Worm (Caenorhabditis elegans) whole organism, L2 larva: ENCODE measurements around the gene F25F2.1.
A peak's percentile ranks its signal among the peaks of the same experiment; 100 is the strongest.

ENCODE experiments used
- alr-1 ChIP-seq: fragments of 150-350 bp; optimal IDR thresholded peaks from 2 replicates; lab custom pipeline; 2014; ENCODE audit warnings: missing biosample characterization, missing genetic modification characterization
- ama-1 ChIP-seq: fragments of 150-350 bp; optimal IDR thresholded peaks from 2 replicates; lab custom pipeline; 2018; ENCODE audit warnings: inconsistent platforms
- blmp-1 ChIP-seq: sonication (generic microtip); optimal IDR thresholded peaks from 2 replicates; lab custom pipeline; 2017; ENCODE audit warnings: missing genetic modification characterization, mild to moderate bottlenecking, missing compliant biosample characterization, antibody characterized with exemption, moderate library complexity; ENCODE audit not compliant: insufficient read depth
- ceh-16 ChIP-seq: fragments of 150-350 bp; optimal IDR thresholded peaks from 2 replicates; lab custom pipeline; 2014; ENCODE audit warnings: missing biosample characterization, missing genetic modification characterization
- lin-13 ChIP-seq: fragments of 150-350 bp; optimal IDR thresholded peaks from 2 replicates; lab custom pipeline; 2014; ENCODE audit warnings: missing biosample characterization, missing genetic modification reagents, missing genetic modification characterization
- lin-39 ChIP-seq: fragments of 150-350 bp; optimal IDR thresholded peaks from 2 replicates; lab custom pipeline; 2014; ENCODE audit warnings: missing biosample characterization, missing genetic modification reagents, missing genetic modification characterization
- nhr-11 ChIP-seq: fragments of 150-350 bp; optimal IDR thresholded peaks from 2 replicates; lab custom pipeline; 2014; ENCODE audit warnings: missing biosample characterization, missing genetic modification characterization
- unc-62 ChIP-seq: fragments of 150-350 bp; optimal IDR thresholded peaks from 2 replicates; lab custom pipeline; 2014; ENCODE audit warnings: missing biosample characterization, missing genetic modification reagents, missing genetic modification characterization
- ztf-4 ChIP-seq: fragments of 150-350 bp; optimal IDR thresholded peaks from 2 replicates; lab custom pipeline; 2014; ENCODE audit warnings: missing biosample characterization, missing genetic modification characterization

DNA sequence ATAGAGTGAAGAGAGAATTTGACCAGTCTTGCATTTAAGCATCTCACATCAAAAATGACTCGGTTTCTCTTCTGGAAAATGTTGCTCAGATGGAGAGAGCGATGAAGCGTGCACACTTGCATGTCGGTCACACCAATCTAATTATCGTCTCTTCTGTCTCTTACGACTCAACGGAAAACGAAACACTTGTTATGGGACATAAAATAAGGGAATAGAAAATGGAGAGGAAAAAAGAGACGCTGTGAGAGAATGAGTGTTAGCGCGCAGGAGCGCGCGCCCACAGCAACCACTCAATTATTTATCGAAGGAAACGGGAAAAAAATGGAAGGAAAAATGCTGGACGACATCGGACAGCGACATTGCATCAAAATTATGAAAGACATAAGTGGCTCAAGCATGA lies 2.9 kb upstream of the F25F2.1 start:
- TF ChIP-seq lin-39 (tag; lab: Kevin White, UChicago) = no peak
- TF ChIP-seq ztf-4 (tag; lab: Kevin White, UChicago) = peak; percentile 1
- TF ChIP-seq lin-13 (GFP tag; lab: Kevin White, UChicago) = no peak
- no peak for TF ChIP-seq ama-1 (lab: Kevin White, UChicago)
- TF ChIP-seq ceh-16 (tag; lab: Kevin White, UChicago) = no peak
- no peak for TF ChIP-seq blmp-1 (tag; lab: Kevin White, UChicago)
- TF ChIP-seq nhr-11 (tag; lab: Kevin White, UChicago) = no peak
- TF ChIP-seq alr-1 = peak; percentile 23
- TF ChIP-seq unc-62 (GFP tag; lab: Kevin White, UChicago) = no peak
